Fruit fly (Drosophila melanogaster): ENCODE measurements around the gene Usp7.

The Usp7 gene

DNA sequence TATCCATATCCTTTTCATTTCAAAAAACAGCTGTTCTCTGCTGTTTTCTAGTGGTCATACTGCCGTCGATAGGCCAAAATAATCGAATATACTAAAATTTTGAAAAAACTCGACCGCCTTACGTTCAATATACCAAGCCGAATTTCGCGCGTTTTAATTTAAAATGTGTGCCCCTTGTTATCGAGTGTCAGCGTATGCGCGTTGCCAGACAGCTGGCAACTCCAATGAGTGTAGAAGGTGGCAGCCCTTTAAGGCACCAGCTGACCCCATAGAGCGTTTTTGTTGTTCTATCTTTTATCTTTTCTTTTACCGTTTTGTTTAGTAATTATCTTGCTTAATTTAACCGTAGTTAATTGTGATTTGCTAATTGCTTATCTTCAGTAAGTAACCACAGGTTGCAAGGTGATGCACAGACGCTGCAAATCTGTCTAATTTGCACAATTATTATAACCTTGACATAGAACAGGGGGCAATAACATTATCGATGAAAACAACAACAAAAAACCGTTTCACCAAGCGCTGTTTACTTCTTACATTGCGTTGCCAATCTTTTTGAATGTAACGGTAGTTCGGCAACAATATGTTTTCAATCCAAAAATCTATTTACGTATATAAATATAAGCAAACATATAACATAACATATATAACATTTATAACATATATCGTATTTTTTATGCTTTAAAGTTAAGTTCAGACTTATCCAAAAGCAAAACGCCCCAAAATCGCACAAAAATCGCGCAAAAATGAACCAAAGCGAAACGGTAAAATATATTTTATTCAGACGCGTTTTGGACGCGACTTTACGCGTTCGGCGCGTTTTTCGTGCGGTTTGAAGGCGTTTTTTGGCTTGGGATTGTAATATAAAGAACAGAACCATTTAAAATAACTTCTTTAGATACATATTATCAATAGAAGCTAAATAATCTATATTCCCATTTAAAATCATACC is 16.4 kb downstream of the Usp7 start, which contains the start of the genes CG1492 and regucalcin (continued):
- TF ChIP-seq CG3726 (GFP tag; IDR thresholded peaks at IDR 0.05) (no peak), prd (optimal IDR thresholded peaks at IDR 0.05) (no peak), prd (GFP tag; IDR thresholded peaks at IDR 0.05) (no peak), Kr (GFP tag; optimal IDR thresholded peaks at IDR 0.05) (no peak), ash1 (GFP tag; optimal IDR thresholded peaks at IDR 0.05) (no peak), Stat92E (GFP tag; optimal IDR thresholded peaks at IDR 0.05) (peak in 1 of 3 experiments; percentile 2), fd96Cb (tag; optimal IDR thresholded peaks at IDR 0.05) (no peak), CG15601 (tag; optimal IDR thresholded peaks at IDR 0.05) (no peak), CG31441 (GFP tag; IDR thresholded peaks at IDR 0.05) (no peak), CG12155 (GFP tag; optimal IDR thresholded peaks at IDR 0.05) (no peak), CG18476 (GFP tag; optimal IDR thresholded peaks at IDR 0.05) (no peak), lmd (GFP tag; IDR thresholded peaks at IDR 0.05) (no peak), dmrt11E (tag; optimal IDR thresholded peaks at IDR 0.05) (no peak), CG10565 (GFP tag; optimal IDR thresholded peaks at IDR 0.05) (no peak), grn (GFP tag; optimal IDR thresholded peaks at IDR 0.05) (no peak), CG18011 (GFP tag; optimal IDR thresholded peaks at IDR 0.05) (no peak), CG7745 (tag; optimal IDR thresholded peaks at IDR 0.05) (no peak), CG4820 (GFP tag; optimal IDR thresholded peaks at IDR 0.05) (no peak), al (GFP tag; IDR thresholded peaks at IDR 0.05) (no peak), sim (GFP tag; IDR thresholded peaks at IDR 0.05) (no peak), exex (tag; optimal IDR thresholded peaks at IDR 0.05) (peak; percentile 21), CG31388 (GFP tag; optimal IDR thresholded peaks at IDR 0.05) (no peak), MBD-R2 (GFP tag; IDR thresholded peaks at IDR 0.05) (peak; percentile 50; the same call in 1 of the 2 replicates), CG7556 (GFP tag; optimal IDR thresholded peaks at IDR 0.05) (no peak), CG33213 (GFP tag; optimal IDR thresholded peaks at IDR 0.05) (peak; percentile 13), sens (GFP tag) (peak; percentile 7), CG3281 (GFP tag; optimal IDR thresholded peaks at IDR 0.05) (no peak), tna (GFP tag; IDR thresholded peaks at IDR 0.05; ENCODE audit: partially characterized antibody) (0 out of 2 replicates have a peak, but pooled peaks have one; percentile 25), nerfin-2 (GFP tag; IDR thresholded peaks at IDR 0.05; ENCODE audit: partially characterized antibody) (0 out of 2 replicates have a peak, but pooled peaks have one; percentile 15), chinmo (GFP tag; IDR thresholded peaks at IDR 0.05; ENCODE audit: partially characterized antibody) (0 out of 4 replicates have a peak, but pooled peaks have one; percentile 42), CG7786 (GFP tag; optimal IDR thresholded peaks at IDR 0.05) (no peak), CG8388 (GFP tag; optimal IDR thresholded peaks at IDR 0.05) (no peak), Nf-YA (GFP tag; IDR thresholded peaks at IDR 0.05) (no peak), Elba2 (GFP tag; optimal IDR thresholded peaks at IDR 0.05) (no peak), crp (GFP tag; optimal IDR thresholded peaks at IDR 0.05) (peak; percentile 67 to 94), CG11560 (tag; IDR thresholded peaks at IDR 0.05) (peak; percentile 99), CG11723 (GFP tag; optimal IDR thresholded peaks at IDR 0.05) (no peak), CG17361 (GFP tag; IDR thresholded peaks at IDR 0.05) (no peak), CG1529 (GFP tag; optimal IDR thresholded peaks at IDR 0.05) (no peak), CG3847 (GFP tag; IDR thresholded peaks at IDR 0.05) (peak; percentile 62), Adf1 (GFP tag; IDR thresholded peaks at IDR 0.05) (no peak), Oaz (GFP tag; IDR thresholded peaks at IDR 0.05) (no peak), Dp (GFP tag; optimal IDR thresholded peaks at IDR 0.05) (peak; percentile 97), Tbp (GFP tag; optimal IDR thresholded peaks at IDR 0.05) (no peak), CG4404 (GFP tag; IDR thresholded peaks at IDR 0.05) (no peak), dmrt99B (tag; optimal IDR thresholded peaks at IDR 0.05) (no peak), unc-4 (GFP tag; IDR thresholded peaks at IDR 0.05; ENCODE audit: partially characterized antibody) (peak; percentile 46; the same call in 1 of the 2 replicates), cas (GFP tag; IDR thresholded peaks at IDR 0.05) (no peak)
